Worm (Caenorhabditis elegans) whole organism, L2 larva: ENCODE results near the gene zip-3.

Experiments
- F13H6.1 ChIP-seq: sonication (generic microtip); optimal IDR thresholded peaks from 2 replicates; lab custom pipeline; 2016; ENCODE audit warnings: missing genetic modification characterization, missing compliant biosample characterization
- R02D3.7 ChIP-seq: fragments of 150-350 bp; optimal IDR thresholded peaks from 2 replicates; lab custom pipeline; 2014; ENCODE audit warnings: missing biosample characterization, missing genetic modification characterization
- Y55F3AM.14 ChIP-seq: fragments of 200-800 bp; sonication (Bioruptor generic); optimal IDR thresholded peaks from 2 replicates; lab custom pipeline; 2018; ENCODE audit warnings: mild to moderate bottlenecking, missing genetic modification characterization, missing compliant biosample characterization
- alr-1 ChIP-seq: fragments of 150-350 bp; optimal IDR thresholded peaks from 2 replicates; lab custom pipeline; 2014; ENCODE audit warnings: missing biosample characterization, missing genetic modification characterization
- aly-2 ChIP-seq: fragments of 150-350 bp; optimal IDR thresholded peaks from 2 replicates; lab custom pipeline; 2014; ENCODE audit warnings: missing biosample characterization, missing genetic modification characterization
- blmp-1 ChIP-seq: sonication (generic microtip); optimal IDR thresholded peaks from 2 replicates; lab custom pipeline; 2017; ENCODE audit warnings: missing genetic modification characterization, mild to moderate bottlenecking, missing compliant biosample characterization, antibody characterized with exemption, moderate library complexity; ENCODE audit not compliant: insufficient read depth
- ceh-16 ChIP-seq: fragments of 150-350 bp; optimal IDR thresholded peaks from 2 replicates; lab custom pipeline; 2014; ENCODE audit warnings: missing biosample characterization, missing genetic modification characterization
- ceh-82 ChIP-seq: fragments of 150-350 bp; optimal IDR thresholded peaks from 2 replicates; lab custom pipeline; 2014; ENCODE audit warnings: missing biosample characterization, missing genetic modification characterization
- crh-2 ChIP-seq: sonication (generic microtip); optimal IDR thresholded peaks from 2 replicates; lab custom pipeline; 2017; ENCODE audit warnings: missing biosample characterization, missing genetic modification characterization
- elt-1 ChIP-seq: fragments of 150-350 bp; optimal IDR thresholded peaks from 2 replicates; lab custom pipeline; 2014; ENCODE audit warnings: missing biosample characterization, missing genetic modification characterization
- fos-1 ChIP-seq: fragments of 150-350 bp; optimal IDR thresholded peaks from 2 replicates; lab custom pipeline; 2014; ENCODE audit warnings: missing biosample characterization, missing genetic modification characterization
- gmeb-1 ChIP-seq: fragments of 150-350 bp; optimal IDR thresholded peaks from 2 replicates; lab custom pipeline; 2014; ENCODE audit warnings: missing biosample characterization, missing genetic modification characterization
- lin-11 ChIP-seq: fragments of 150-350 bp; sonication (generic microtip); optimal IDR thresholded peaks from 2 replicates; lab custom pipeline; 2014; ENCODE audit warnings: missing biosample characterization, missing genetic modification characterization, inconsistent platforms, mixed read lengths
- lin-39 ChIP-seq: fragments of 150-350 bp; optimal IDR thresholded peaks from 2 replicates; lab custom pipeline; 2014; ENCODE audit warnings: missing biosample characterization, missing genetic modification reagents, missing genetic modification characterization
- lsy-2 ChIP-seq, 2 experiments: fragments of 150-350 bp in 1 of 2; sonication (generic microtip) in 1 of 2; optimal IDR thresholded peaks; 2 replicates each; lab custom pipeline; 2014 to 2017; ENCODE audit warnings: missing biosample characterization in 2 of 2, missing genetic modification characterization in 2 of 2
- mbf-1 ChIP-seq: sonication (generic microtip); optimal IDR thresholded peaks from 2 replicates; lab custom pipeline; 2017; ENCODE audit warnings: missing biosample characterization, missing genetic modification characterization
- nhr-12 ChIP-seq: fragments of 150-350 bp; optimal IDR thresholded peaks from 2 replicates; lab custom pipeline; 2014; ENCODE audit warnings: missing biosample characterization, missing genetic modification characterization
- nhr-129 ChIP-seq: fragments of 150-350 bp; optimal IDR thresholded peaks from 2 replicates; lab custom pipeline; 2014; ENCODE audit warnings: missing biosample characterization, missing genetic modification characterization
- nhr-23 ChIP-seq: fragments of 150-350 bp; optimal IDR thresholded peaks from 2 replicates; lab custom pipeline; 2014; ENCODE audit warnings: missing biosample characterization, missing genetic modification reagents, missing genetic modification characterization
- nhr-25 ChIP-seq: fragments of 150-350 bp; sonication (generic microtip); optimal IDR thresholded peaks from 3 replicates; lab custom pipeline; 2014; ENCODE audit warnings: missing biosample characterization, missing genetic modification characterization
- nhr-6 ChIP-seq: fragments of 150-350 bp; optimal IDR thresholded peaks from 2 replicates; lab custom pipeline; 2014; ENCODE audit warnings: missing biosample characterization, missing genetic modification characterization
- peb-1 ChIP-seq: fragments of 150-350 bp; optimal IDR thresholded peaks from 2 replicates; lab custom pipeline; 2014; ENCODE audit warnings: missing biosample characterization, missing genetic modification characterization
- skn-1 ChIP-seq: sonication (generic microtip); optimal IDR thresholded peaks from 2 replicates; lab custom pipeline; 2017; ENCODE audit warnings: missing biosample characterization, missing genetic modification characterization
- sma-3 ChIP-seq: sonication (generic microtip); optimal IDR thresholded peaks from 2 replicates; lab custom pipeline; 2016; ENCODE audit warnings: missing genetic modification reagents, missing genetic modification characterization, missing compliant biosample characterization
- sma-9 ChIP-seq, 2 experiments: fragments of 150-350 bp in 1 of 2; sonication (generic microtip) in 1 of 2; optimal IDR thresholded peaks; 2 replicates each; lab custom pipeline; 2014 to 2016; ENCODE audit warnings: missing genetic modification characterization in 2 of 2, mild to moderate bottlenecking in 1 of 2, missing biosample characterization in 1 of 2, missing compliant biosample characterization in 1 of 2, missing genetic modification reagents in 1 of 2, moderate library complexity in 1 of 2
- unc-39 ChIP-seq: fragments of 150-350 bp; optimal IDR thresholded peaks from 2 replicates; lab custom pipeline; 2014; ENCODE audit warnings: missing biosample characterization, missing genetic modification characterization
- unc-55 ChIP-seq: fragments of 150-350 bp; sonication (generic microtip); optimal IDR thresholded peaks from 3 replicates; lab custom pipeline; 2014; ENCODE audit warnings: missing biosample characterization, missing genetic modification reagents, missing genetic modification characterization
- zag-1 ChIP-seq: fragments of 150-350 bp; optimal IDR thresholded peaks from 2 replicates; lab custom pipeline; 2014; ENCODE audit warnings: missing biosample characterization, missing genetic modification characterization
- ztf-11 ChIP-seq: sonication (generic microtip); optimal IDR thresholded peaks from 2 replicates; lab custom pipeline; 2017; ENCODE audit warnings: missing biosample characterization, missing genetic modification characterization
- ztf-4 ChIP-seq: fragments of 150-350 bp; optimal IDR thresholded peaks from 2 replicates; lab custom pipeline; 2014; ENCODE audit warnings: missing biosample characterization, missing genetic modification characterization

Gene zip-3

DNA sequence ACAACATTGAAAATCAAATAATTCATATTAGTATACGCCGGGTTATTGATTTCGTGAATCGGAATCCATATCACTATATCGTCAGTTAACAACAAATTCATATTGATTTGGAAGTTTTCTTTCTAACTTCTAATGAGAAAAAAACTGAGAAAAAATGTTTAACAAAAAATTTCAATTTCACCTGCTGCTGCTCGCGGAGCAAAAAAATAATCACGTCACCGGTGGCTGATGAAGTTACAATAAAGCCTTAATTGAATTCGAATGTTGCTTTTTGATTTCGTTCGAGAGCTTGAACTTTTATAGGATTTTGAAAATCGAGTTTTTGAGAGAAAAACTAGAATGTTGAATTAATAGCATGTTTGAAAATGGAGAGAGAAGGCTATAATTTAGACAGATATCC is 11.7 kb upstream of the zip-3 start, which contains the start of gene sre-43:
Gene sre-43, minus strand, starts transcription at position 101 of the 400 bp plus-strand sequence.
- TF ChIP-seq ceh-82 (tag; lab: Kevin White, UChicago) (no peak), unc-55 (GFP tag; lab: Kevin White, UChicago) (no peak), nhr-6 (tag; lab: Kevin White, UChicago) (no peak)

DNA sequence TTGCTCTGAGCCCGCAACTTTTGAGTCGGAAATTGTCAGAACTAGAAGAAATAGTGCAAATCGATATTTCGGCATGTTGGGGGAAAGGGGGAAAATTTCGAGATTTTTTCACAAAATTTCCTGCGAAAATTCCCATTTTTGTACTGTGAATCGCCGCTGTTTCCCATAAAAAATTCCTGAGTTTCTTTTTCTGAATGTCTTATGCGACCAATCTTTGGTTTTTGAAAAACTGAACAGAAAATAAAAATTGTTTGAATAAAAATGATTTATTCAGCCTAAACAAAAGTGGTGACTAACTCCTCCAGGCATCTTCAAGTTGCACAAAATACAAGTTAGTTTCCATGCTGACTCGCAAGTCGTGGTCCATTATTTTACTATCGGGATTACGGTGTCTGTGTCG is 9.0 kb upstream of the zip-3 start, which contains the start of gene W07G1.7:
Gene W07G1.7, minus strand, starts transcription at position 101 of the 400 bp plus-strand sequence.
- no peak for TF ChIP-seq lsy-2 (tag; optimal IDR thresholded peaks at IDR 0.05; lab: Kevin White, UChicago)
- TF ChIP-seq, all 48 proteins: peak for 0

DNA sequence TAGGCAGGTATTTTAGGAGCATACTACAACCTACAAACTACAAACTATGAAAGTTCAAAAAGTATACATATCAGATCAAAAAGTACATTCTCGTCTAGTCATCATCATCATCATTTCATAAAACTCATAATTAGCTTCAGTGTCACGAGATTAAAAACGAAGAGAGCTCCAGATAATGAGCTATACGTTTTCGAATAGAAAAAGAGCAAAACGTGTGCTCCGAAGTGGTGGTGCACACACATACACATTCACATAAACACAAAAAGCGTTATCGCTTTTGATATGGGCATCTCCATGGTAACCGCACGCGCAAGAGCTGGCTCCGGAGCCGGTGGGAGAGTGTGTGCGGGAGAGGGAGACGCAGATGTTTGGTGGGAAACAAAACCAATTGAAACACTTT is 7.1 kb upstream of the zip-3 start:
- TF ChIP-seq sma-3 (GFP tag; lab: Kevin White, UChicago), result no peak
- TF ChIP-seq unc-55 (GFP tag; lab: Kevin White, UChicago), result no peak
- TF ChIP-seq lin-11 (tag; lab: Kevin White, UChicago), result no peak
- TF ChIP-seq nhr-23 (tag; lab: Kevin White, UChicago), result no peak
- TF ChIP-seq ztf-11 (tag; lab: Kevin White, UChicago), result no peak
- no peak for TF ChIP-seq zag-1 (tag; lab: Kevin White, UChicago)
- no peak for TF ChIP-seq ceh-16 (tag; lab: Kevin White, UChicago)
- TF ChIP-seq elt-1, result no peak
- TF ChIP-seq aly-2 (tag; lab: Kevin White, UChicago), result no peak
- TF ChIP-seq ztf-4 (tag; lab: Kevin White, UChicago), result no peak
- TF ChIP-seq F13H6.1, result no peak
- TF ChIP-seq alr-1 (tag; lab: Kevin White, UChicago), result no peak
- no peak for TF ChIP-seq peb-1
- TF ChIP-seq unc-39, result no peak

DNA sequence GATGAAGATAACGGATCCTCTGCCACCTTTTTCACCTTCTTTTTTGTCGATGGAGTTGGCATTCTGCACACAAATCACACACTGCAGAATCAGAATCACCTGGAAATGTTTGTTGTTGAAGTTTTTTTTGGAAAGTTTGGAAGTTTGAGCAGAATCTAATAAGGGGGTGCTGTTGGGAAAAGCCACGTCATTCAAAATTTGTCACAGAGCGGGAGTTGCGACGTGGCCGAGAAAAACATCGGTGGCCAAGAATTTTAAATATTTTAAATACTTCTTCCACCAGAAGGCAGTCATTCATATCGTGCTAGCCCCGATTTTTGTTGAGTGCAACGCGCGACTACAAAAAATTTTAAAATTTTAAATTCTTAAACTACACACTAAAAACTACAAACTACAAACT is 5.1 kb upstream of the zip-3 start, which contains the start of gene rpi-1:
Gene rpi-1, minus strand, starts transcription at position 101 of the 400 bp plus-strand sequence.
- no peak for TF ChIP-seq F13H6.1

DNA sequence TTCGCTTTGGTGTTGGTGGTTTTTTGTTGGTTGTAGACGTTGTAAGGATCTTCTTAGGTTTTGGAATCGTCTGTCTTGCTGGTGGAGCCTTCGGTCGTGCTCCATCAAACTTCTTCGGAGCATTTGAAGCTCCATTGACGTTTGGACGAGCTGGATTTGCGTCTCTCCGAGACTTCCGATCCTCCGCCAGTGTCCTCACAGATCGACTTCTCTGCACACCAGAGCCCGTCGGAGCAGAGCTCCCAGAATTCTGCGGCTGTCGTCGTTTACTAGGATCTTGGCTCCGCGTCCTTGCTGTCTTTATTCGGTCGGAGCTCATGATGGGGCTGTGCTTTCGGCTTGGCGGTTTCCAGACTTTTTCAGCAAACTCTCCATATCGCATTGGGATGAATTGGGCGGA is 4.3 kb upstream of the zip-3 start:
- no peak for TF ChIP-seq mbf-1
- no peak for TF ChIP-seq skn-1 (tag; lab: Kevin White, UChicago)
- no peak for TF ChIP-seq lin-39 (tag; lab: Kevin White, UChicago)
- no peak for TF ChIP-seq ceh-16 (tag; lab: Kevin White, UChicago)

DNA sequence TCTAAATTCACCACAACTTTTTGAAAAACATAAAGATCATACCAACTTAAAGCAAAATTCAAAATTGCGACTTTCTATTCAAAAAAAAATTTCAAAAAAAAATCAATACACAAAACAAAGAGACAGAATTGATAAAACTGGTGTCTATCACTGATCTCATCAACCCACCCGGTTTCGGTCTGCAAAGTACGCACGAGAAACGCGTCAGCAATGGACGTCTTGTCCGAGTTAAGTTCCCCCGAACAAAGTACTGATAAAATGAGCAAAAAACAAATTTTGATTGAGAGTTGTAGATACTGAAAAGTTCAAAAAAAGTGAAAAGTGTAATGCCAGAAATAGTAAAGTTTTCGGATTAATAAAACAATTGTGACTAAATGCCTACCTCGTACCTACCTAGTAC is 1.1 kb upstream of the zip-3 start:
- TF ChIP-seq sma-9 (GFP tag; optimal IDR thresholded peaks at IDR 0.05; lab: Kevin White, UChicago) (peak; percentile 10), sma-9 (tag; optimal IDR thresholded peaks at IDR 0.05; lab: Kevin White, UChicago) (no peak), R02D3.7 (no peak), lsy-2 (tag; optimal IDR thresholded peaks at IDR 0.05; lab: Kevin White, UChicago) (peak in 1 of 2 experiments; percentile 11), Y55F3AM.14 (no peak), nhr-25 (tag; lab: Kevin White, UChicago) (no peak), lin-39 (tag; lab: Kevin White, UChicago) (no peak), sma-3 (GFP tag; lab: Kevin White, UChicago) (no peak), zag-1 (tag; lab: Kevin White, UChicago) (no peak), blmp-1 (no peak), unc-39 (no peak), ztf-11 (tag; lab: Kevin White, UChicago) (no peak), elt-1 (no peak), ceh-82 (tag; lab: Kevin White, UChicago) (no peak), nhr-12 (tag; lab: Kevin White, UChicago) (no peak), nhr-23 (tag; lab: Kevin White, UChicago) (no peak), mbf-1 (no peak)
- TF ChIP-seq, all 48 proteins: peak for 2

DNA sequence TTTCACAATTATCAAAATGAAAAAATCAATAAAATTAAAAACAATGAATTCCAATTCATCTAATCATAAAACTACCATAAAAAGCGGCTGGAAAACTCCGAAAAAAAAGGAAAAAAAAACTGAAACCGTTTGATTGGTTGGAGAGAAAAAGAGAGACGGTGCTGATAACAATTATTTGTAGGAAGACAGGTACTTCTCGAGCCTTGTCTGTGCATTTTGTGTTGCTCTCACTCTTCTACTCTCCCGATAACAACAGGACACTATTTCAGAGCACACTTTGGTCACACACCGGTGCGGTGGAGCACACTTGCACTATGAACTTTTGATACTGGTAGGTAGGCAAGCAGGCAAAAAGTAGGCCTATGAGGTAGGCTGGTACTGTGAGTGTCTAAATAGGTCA is 728 bp downstream of the zip-3 start:
- TF ChIP-seq elt-1 (no peak), gmeb-1 (tag; lab: Kevin White, UChicago) (peak; percentile 38), fos-1 (peak; percentile 59), sma-9 (GFP tag; optimal IDR thresholded peaks at IDR 0.05; lab: Kevin White, UChicago) (peak; percentile 20), sma-9 (tag; optimal IDR thresholded peaks at IDR 0.05; lab: Kevin White, UChicago) (no peak), nhr-129 (tag; lab: Kevin White, UChicago) (peak; percentile 8), crh-2 (peak; percentile 29), ceh-16 (tag; lab: Kevin White, UChicago) (no peak)
- TF ChIP-seq, all 48 proteins: peak for 5
